Worm (Caenorhabditis elegans) whole organism, young adult: ENCODE measurements around the gene C31H1.2.
A peak's percentile ranks its signal among the peaks of the same experiment; 100 is the strongest.

Source experiments
- B0035.1 ChIP-seq: sonication (generic microtip); optimal IDR thresholded peaks from 2 replicates; lab custom pipeline; 2016; ENCODE audit warnings: missing genetic modification characterization, mild to moderate bottlenecking, missing compliant biosample characterization, missing genotype, missing genetic modification reagents
- B0261.1 ChIP-seq: sonication (generic microtip); optimal IDR thresholded peaks from 2 replicates; lab custom pipeline; 2016; ENCODE audit warnings: mild to moderate bottlenecking, missing genetic modification characterization, moderate library complexity, missing compliant biosample characterization
- D2030.7 ChIP-seq: fragments of 200-800 bp; sonication (Bioruptor generic); IDR thresholded peaks from 2 replicates; pipeline ENCODE4 v1.3.6; 2022; ENCODE audit warnings: missing genetic modification reagents, missing genetic modification characterization, missing compliant biosample characterization
- F22D6.2 ChIP-seq: sonication (generic microtip); optimal IDR thresholded peaks from 2 replicates; lab custom pipeline; 2016; ENCODE audit warnings: mild to moderate bottlenecking, missing genetic modification characterization, missing compliant biosample characterization
- F49E8.2 ChIP-seq: sonication (generic microtip); optimal IDR thresholded peaks from 3 replicates; lab custom pipeline; 2017; ENCODE audit warnings: missing genetic modification characterization, mild to moderate bottlenecking, missing compliant biosample characterization, antibody characterized with exemption, moderate library complexity; ENCODE audit not compliant: insufficient read depth
- T07F8.4 ChIP-seq: sonication (generic microtip); optimal IDR thresholded peaks from 2 replicates; lab custom pipeline; 2016; ENCODE audit warnings: mild to moderate bottlenecking, missing genetic modification characterization, moderate library complexity, missing compliant biosample characterization
- Y79H2A.3 ChIP-seq: fragments of 200-800 bp; sonication (Bioruptor generic); conservative IDR thresholded peaks from 2 replicates; pipeline ENCODE4 v1.3.6; 2022; ENCODE audit warnings: missing genetic modification reagents, missing genetic modification characterization, missing compliant biosample characterization
- ama-1 ChIP-seq, 3 experiments: fragments of 150-350 bp in 1 of 3; sonication (generic microtip) in 2 of 3; optimal IDR thresholded peaks; 2 replicates each; lab custom pipeline; 2014 to 2018; ENCODE audit warnings: missing biosample characterization in 2 of 3, missing genetic modification characterization in 2 of 3, missing genetic modification reagents in 2 of 3
- atf-7 ChIP-seq: sonication (generic microtip); optimal IDR thresholded peaks from 2 replicates; lab custom pipeline; 2017; ENCODE audit warnings: mild to moderate bottlenecking, missing genetic modification characterization, missing compliant biosample characterization
- attf-3 ChIP-seq: fragments of 200-800 bp; sonication (Bioruptor generic); conservative IDR thresholded peaks from 2 replicates; pipeline ENCODE4 v1.3.6; 2022; ENCODE audit warnings: missing genetic modification reagents, missing genetic modification characterization, missing compliant biosample characterization
- attf-6 ChIP-seq: fragments of 200-800 bp; sonication (Bioruptor generic); IDR thresholded peaks from 2 replicates; pipeline ENCODE4 v1.3.6; 2022; ENCODE audit warnings: missing genetic modification reagents, missing genetic modification characterization, missing compliant biosample characterization
- ceh-79 ChIP-seq: sonication (generic microtip); optimal IDR thresholded peaks from 2 replicates; lab custom pipeline; 2017; ENCODE audit warnings: mild to moderate bottlenecking, missing genetic modification characterization, missing compliant biosample characterization
- dox-1 ChIP-seq: fragments of 200-800 bp; sonication (Bioruptor generic); IDR thresholded peaks from 2 replicates; pipeline ENCODE4 v1.3.6; 2022; ENCODE audit warnings: missing genetic modification reagents, missing genetic modification characterization, missing compliant biosample characterization
- dpl-1 ChIP-seq: fragments of 150-350 bp; optimal IDR thresholded peaks from 2 replicates; lab custom pipeline; 2014; ENCODE audit warnings: missing biosample characterization, missing genetic modification reagents, missing genetic modification characterization
- hmg-20 ChIP-seq: fragments of 200-800 bp; sonication (Bioruptor generic); IDR thresholded peaks from 2 replicates; pipeline ENCODE4 v1.3.6; 2022; ENCODE audit warnings: missing genetic modification reagents, missing genetic modification characterization, missing compliant biosample characterization
- hsf-1 ChIP-seq: fragments of 200-800 bp; sonication (Bioruptor generic); IDR thresholded peaks from 2 replicates; pipeline ENCODE4 v1.3.6; 2022; ENCODE audit warnings: missing genetic modification reagents, missing genetic modification characterization, missing compliant biosample characterization
- lsy-27 ChIP-seq: sonication (generic microtip); optimal IDR thresholded peaks from 2 replicates; lab custom pipeline; 2017; ENCODE audit warnings: missing genetic modification characterization, mild to moderate bottlenecking, missing compliant biosample characterization, antibody characterized with exemption, missing genotype, borderline replicate concordance; ENCODE audit not compliant: insufficient read depth
- madf-6 ChIP-seq: fragments of 200-800 bp; sonication (Bioruptor generic); IDR thresholded peaks from 2 replicates; pipeline ENCODE4 v1.3.6; 2022; ENCODE audit warnings: missing genetic modification reagents, missing genetic modification characterization, missing compliant biosample characterization
- mel-28 ChIP-seq: sonication (generic microtip); optimal IDR thresholded peaks from 2 replicates; lab custom pipeline; 2016; ENCODE audit warnings: borderline replicate concordance, mild to moderate bottlenecking, missing genetic modification characterization, missing compliant biosample characterization
- nfya-2 ChIP-seq: fragments of 200-800 bp; sonication (Bioruptor generic); IDR thresholded peaks from 2 replicates; pipeline ENCODE4 v1.3.6; 2022; ENCODE audit warnings: missing genetic modification reagents, missing genetic modification characterization, missing compliant biosample characterization
- nhr-27 ChIP-seq: fragments of 200-800 bp; sonication (Bioruptor generic); optimal IDR thresholded peaks from 2 replicates; lab custom pipeline; 2018; ENCODE audit warnings: mild to moderate bottlenecking, missing genetic modification characterization, moderate library complexity, missing compliant biosample characterization
- nhr-80 ChIP-seq: sonication (generic microtip); optimal IDR thresholded peaks from 2 replicates; lab custom pipeline; 2016; ENCODE audit warnings: missing genetic modification characterization, missing compliant biosample characterization
- pbrm-1 ChIP-seq: fragments of 200-800 bp; sonication (Bioruptor generic); IDR thresholded peaks from 2 replicates; pipeline ENCODE4 v1.3.6; 2022; ENCODE audit warnings: missing genetic modification reagents, missing genetic modification characterization, missing compliant biosample characterization
- pha-4 ChIP-seq: fragments of 150-350 bp; sonication (generic microtip); optimal IDR thresholded peaks from 2 replicates; lab custom pipeline; 2014; ENCODE audit warnings: missing biosample characterization, missing genetic modification reagents, missing genetic modification characterization
- rec-8 ChIP-seq, 2 experiments: sonication (generic microtip); optimal IDR thresholded peaks; 2 replicates each; lab custom pipeline; 2016; ENCODE audit warnings: mild to moderate bottlenecking in 2 of 2, missing genetic modification characterization in 2 of 2, missing genetic modification reagents in 2 of 2, missing genotype in 2 of 2, missing biosample characterization in 1 of 2, missing compliant biosample characterization in 1 of 2, moderate library complexity in 1 of 2
- snpc-1.1 ChIP-seq: sonication (generic microtip); optimal IDR thresholded peaks from 2 replicates; lab custom pipeline; 2017; ENCODE audit warnings: missing genetic modification characterization, mild to moderate bottlenecking, missing compliant biosample characterization, antibody characterized with exemption, moderate library complexity, missing genotype, missing genetic modification reagents; ENCODE audit not compliant: insufficient read depth
- snpc-4 ChIP-seq, 5 experiments: fragments of 150-350 bp in 1 of 5; sonication (generic microtip) in 4 of 5; optimal IDR thresholded peaks; 2 replicates each; lab custom pipeline; 2014 to 2018; ENCODE audit warnings: missing genetic modification characterization in 5 of 5, missing biosample characterization in 3 of 5, antibody characterized with exemption in 2 of 5, mild to moderate bottlenecking in 2 of 5, missing compliant biosample characterization in 2 of 5, missing genotype in 2 of 5, moderate library complexity in 2 of 5, missing genetic modification reagents in 1 of 5
- tbp1 ChIP-seq: fragments of 200-800 bp; sonication (Bioruptor generic); optimal IDR thresholded peaks from 2 replicates; lab custom pipeline; 2018; ENCODE audit warnings: mild to moderate bottlenecking, missing genetic modification characterization, missing compliant biosample characterization
- zfh-2 ChIP-seq: fragments of 200-800 bp; sonication (Bioruptor generic); conservative IDR thresholded peaks from 2 replicates; pipeline ENCODE4 v1.3.6; 2022; ENCODE audit warnings: missing genetic modification reagents, missing genetic modification characterization, missing compliant biosample characterization
- zim-3 ChIP-seq: sonication (generic microtip); optimal IDR thresholded peaks from 2 replicates; lab custom pipeline; 2017; ENCODE audit warnings: mild to moderate bottlenecking, missing genetic modification characterization, moderate library complexity, missing compliant biosample characterization

Gene C31H1.2

ce11 chrIV:5820953-5821352, 29.9 kb downstream of the C31H1.2 start:
- TF ChIP-seq nhr-80 (tag; lab: Kevin White, UChicago) = peak; percentile 19
- no peak for TF ChIP-seq madf-6
- no peak for TF ChIP-seq F49E8.2 (tag; lab: Kevin White, UChicago)

DNA sequence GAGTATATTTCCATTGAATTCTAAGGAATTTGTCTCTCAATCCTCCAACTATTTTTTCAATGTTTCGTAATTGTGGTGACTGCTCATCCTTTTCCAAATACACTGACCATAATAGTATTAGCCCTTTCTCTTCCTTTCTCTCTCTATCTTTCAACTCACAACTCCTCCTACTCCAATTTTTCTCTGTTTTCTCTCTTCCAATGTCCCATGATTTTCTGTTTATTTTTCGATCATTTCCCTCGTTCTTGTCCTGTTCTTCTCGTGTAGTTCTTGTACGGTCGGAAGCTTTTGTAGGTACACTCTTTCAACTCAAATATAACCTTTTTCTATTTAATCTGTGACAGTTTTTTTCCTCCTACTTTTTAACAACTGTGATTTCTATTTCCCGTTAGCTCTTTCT, 30.9 kb downstream of the C31H1.2 start:
- TF ChIP-seq hsf-1 (GFP tag; lab: Robert Waterston, UW) (no peak), snpc-4 (GFP tag; optimal IDR thresholded peaks at IDR 0.05; lab: Kevin White, UChicago) (no peak), snpc-4 (tag; optimal IDR thresholded peaks at IDR 0.05; lab: Kevin White, UChicago) (no peak), F22D6.2 (tag; lab: Kevin White, UChicago) (no peak), zim-3 (tag; lab: Kevin White, UChicago) (no peak), nhr-80 (tag; lab: Kevin White, UChicago) (peak; percentile 40), Y79H2A.3 (GFP tag; lab: Robert Waterston, UW) (no peak), hmg-20 (GFP tag; lab: Robert Waterston, UW) (no peak), attf-3 (GFP tag; lab: Robert Waterston, UW) (no peak)
- TF ChIP-seq, all 124 proteins: peak for 1

DNA sequence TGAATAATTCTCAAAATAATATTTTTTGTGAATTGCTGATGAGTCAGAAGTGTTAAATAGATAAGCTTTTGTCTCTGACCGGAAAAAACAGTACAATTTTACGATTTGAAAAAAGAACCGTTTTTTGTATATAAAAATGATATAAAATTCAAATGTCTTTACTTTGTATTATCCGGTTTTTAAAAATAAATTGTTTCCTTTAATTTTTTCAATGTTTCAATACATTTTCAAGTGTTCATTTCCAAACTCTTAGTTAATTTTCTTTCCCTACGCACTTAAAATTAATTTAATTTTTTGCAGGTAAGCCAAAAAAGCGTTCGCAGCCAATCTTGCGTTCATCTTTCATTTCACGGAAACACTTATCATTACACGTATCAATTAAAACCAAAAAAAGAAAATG, 33.4 kb downstream of the C31H1.2 start, which contains the start of gene egal-1:
TSS of gene egal-1 (plus strand) at position 301 of the 400 bp plus-strand sequence.
- TF ChIP-seq ceh-79 (no peak), pha-4 (tag; lab: Kevin White, UChicago) (no peak), zim-3 (tag; lab: Kevin White, UChicago) (no peak), lsy-27 (tag; lab: Kevin White, UChicago) (no peak), F22D6.2 (tag; lab: Kevin White, UChicago) (no peak), atf-7 (tag; lab: Kevin White, UChicago) (no peak), nfya-2 (GFP tag; lab: Robert Waterston, UW) (no peak)

DNA sequence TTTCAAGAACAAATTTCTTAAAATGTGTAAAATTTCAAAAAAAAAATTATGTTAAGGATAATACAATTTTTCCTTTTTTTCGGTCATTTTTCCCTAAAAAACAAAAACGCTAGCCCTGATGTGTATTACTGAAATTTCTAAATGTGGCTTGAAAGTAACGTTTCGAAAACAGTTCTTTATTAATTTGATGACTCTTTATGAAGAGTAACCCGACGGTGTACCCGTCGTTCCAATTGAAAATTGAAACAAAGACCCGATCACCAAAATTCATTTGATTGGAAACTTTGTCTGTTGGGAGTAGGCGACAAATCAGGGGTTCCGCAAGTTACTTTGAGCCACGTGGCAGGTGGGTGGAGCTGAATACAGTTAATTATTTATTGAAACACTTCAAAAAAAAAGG, 41.7 kb downstream of the C31H1.2 start:
- peak; percentile 79 for TF ChIP-seq D2030.7 (GFP tag; lab: Robert Waterston, UW)
- no peak for TF ChIP-seq mel-28 (tag; lab: Kevin White, UChicago)
- no peak for TF ChIP-seq rec-8 (tag; optimal IDR thresholded peaks at IDR 0.05; lab: Kevin White, UChicago)
- TF ChIP-seq snpc-1.1 (tag; lab: Kevin White, UChicago) = peak; percentile 85
- 0 out of 2 replicates have a peak, but pooled peaks have one; percentile 11 for TF ChIP-seq pbrm-1
- peak; percentile 56 for TF ChIP-seq snpc-4 (GFP tag; optimal IDR thresholded peaks at IDR 0.05; lab: Kevin White, UChicago)
- TF ChIP-seq snpc-4 (tag; optimal IDR thresholded peaks at IDR 0.05; lab: Kevin White, UChicago) = peak; percentile 49 to 93 (median 84)
- TF ChIP-seq zfh-2 (GFP tag; lab: Robert Waterston, UW) = no peak
- TF ChIP-seq attf-6 = peak; percentile 74
- peak; percentile 15 for TF ChIP-seq F49E8.2 (tag; lab: Kevin White, UChicago)
- TF ChIP-seq tbp1 = peak; percentile 46
- TF ChIP-seq, all 124 proteins: peak for 7

DNA sequence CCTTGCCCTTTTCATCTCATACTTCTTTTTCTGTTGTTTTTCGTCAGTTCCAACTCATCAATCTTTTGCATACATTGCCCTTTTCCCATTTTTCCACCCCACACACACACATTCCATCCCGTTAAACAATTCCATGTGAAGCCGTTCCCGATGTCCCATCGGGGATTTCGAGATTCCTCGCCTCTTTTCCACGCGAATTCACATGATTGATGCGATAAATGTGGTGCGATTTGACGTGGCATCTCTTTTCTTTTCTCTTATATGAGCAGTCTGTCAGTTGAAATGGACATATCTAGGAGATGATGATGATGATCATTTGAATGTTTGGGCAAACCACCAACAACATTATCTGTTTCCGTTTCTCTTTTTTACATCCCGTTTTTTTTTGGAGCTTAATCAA, 43.1 kb downstream of the C31H1.2 start:
- TF ChIP-seq nhr-80 (tag; lab: Kevin White, UChicago) (no peak), dpl-1 (GFP tag; lab: Kevin White, UChicago) (no peak), B0035.1 (tag; lab: Kevin White, UChicago) (no peak), ama-1 (optimal IDR thresholded peaks at IDR 0.05; lab: Kevin White, UChicago) (no peak), ama-1 (GFP tag; optimal IDR thresholded peaks at IDR 0.05; lab: Kevin White, UChicago) (no peak), dox-1 (GFP tag; lab: Robert Waterston, UW) (no peak), B0261.1 (tag; lab: Kevin White, UChicago) (no peak), nhr-27 (tag; lab: Kevin White, UChicago) (no peak), T07F8.4 (tag; lab: Kevin White, UChicago) (no peak)
